Fruit fly (Drosophila melanogaster) whole organism, embryonic: Measurements from ENCODE around the gene CG42758.

Experiments
- B-H1 ChIP-seq: fragments of 200-800 bp; sonication (Bioruptor generic); IDR thresholded peaks from 3 replicates; pipeline ENCODE4 v1.3.6; 2022; ENCODE audit warnings: missing biosample characterization, missing genetic modification characterization
- CG11504 ChIP-seq: fragments of 200-800 bp; sonication (Bioruptor generic); optimal IDR thresholded peaks from 3 replicates; lab custom pipeline; 2019; ENCODE audit warnings: missing biosample characterization, mild to moderate bottlenecking, missing genetic modification characterization, moderate library complexity
- CG13624 ChIP-seq: fragments of 200-800 bp; sonication (Bioruptor generic); optimal IDR thresholded peaks from 2 replicates; lab custom pipeline; 2016; ENCODE audit warnings: missing biosample characterization, missing genetic modification characterization
- CG17186 ChIP-seq: fragments of 200-800 bp; sonication (Bioruptor generic); optimal IDR thresholded peaks from 3 replicates; lab custom pipeline; 2017; ENCODE audit warnings: missing biosample characterization, missing genetic modification reagents, missing genetic modification characterization
- CG7839 ChIP-seq: fragments of 200-800 bp; sonication (Bioruptor generic); optimal IDR thresholded peaks from 3 replicates; lab custom pipeline; 2018; ENCODE audit warnings: missing biosample characterization, mild to moderate bottlenecking, missing genetic modification characterization, moderate library complexity
- CG8089 ChIP-seq: fragments of 200-800 bp; sonication (Bioruptor generic); optimal IDR thresholded peaks from 3 replicates; lab custom pipeline; 2016; ENCODE audit warnings: missing biosample characterization, missing genetic modification characterization
- CG8478 ChIP-seq: fragments of >200 bp; optimal IDR thresholded peaks from 2 replicates; lab custom pipeline; 2018
- PHDP ChIP-seq: fragments of 200-800 bp; sonication (Bioruptor generic); optimal IDR thresholded peaks from 3 replicates; lab custom pipeline; 2018; ENCODE audit warnings: missing biosample characterization, mild to moderate bottlenecking, missing genetic modification characterization, moderate library complexity
- cad ChIP-seq: fragments of >200 bp; optimal IDR thresholded peaks from 2 replicates; lab custom pipeline; 2017; ENCODE audit warnings: missing biosample characterization, missing genetic modification characterization
- danr ChIP-seq: fragments of 200-800 bp; sonication (Bioruptor generic); IDR thresholded peaks from 2 replicates; pipeline ENCODE4 v1.3.6; 2022; ENCODE audit warnings: missing biosample characterization, missing genetic modification characterization
- gt ChIP-seq: fragments of 200-800 bp; sonication (Bioruptor generic); IDR thresholded peaks from 2 replicates; pipeline ENCODE4 v1.3.6; 2022; ENCODE audit warnings: missing biosample characterization, missing genetic modification characterization
- hth ChIP-seq: fragments of >200 bp; optimal IDR thresholded peaks from 2 replicates; lab custom pipeline; 2017; ENCODE audit warnings: inconsistent platforms
- sc ChIP-seq, 3 experiments: fragments of >200 bp in 2 of 3; fragments of 200-800 bp in 1 of 3; sonication (Bioruptor generic) in 1 of 3; optimal IDR thresholded peaks; 2 replicates in 2 of 3; 3 replicates in 1 of 3; lab custom pipeline; 2017; ENCODE audit warnings: mild to moderate bottlenecking in 1 of 3, missing biosample characterization in 1 of 3, missing genetic modification characterization in 1 of 3, missing genetic modification reagents in 1 of 3
- ttk ChIP-seq: fragments of 200-800 bp; sonication (Bioruptor generic); IDR thresholded peaks from 2 replicates; pipeline ENCODE4 v2.1.2; 2022; ENCODE audit warnings: missing biosample characterization, missing genetic modification characterization

DNA sequence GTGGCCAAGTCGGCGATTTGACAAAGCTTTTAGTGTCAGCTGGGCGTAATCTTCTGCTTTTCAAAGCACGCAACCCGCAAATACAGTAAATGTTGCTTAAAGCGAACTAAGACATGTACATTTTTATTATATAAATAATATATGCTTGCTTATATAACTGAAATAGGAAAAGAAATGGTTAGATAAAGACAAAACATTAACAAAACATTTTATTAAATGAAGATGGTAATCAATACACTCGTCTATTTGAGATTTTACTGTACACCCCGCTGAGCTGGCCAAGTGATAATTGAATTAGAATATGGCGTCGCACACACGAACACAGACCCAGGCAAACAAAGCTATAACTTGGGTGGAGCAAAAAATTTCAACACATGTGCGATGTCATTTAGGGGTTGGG, 7.4 kb downstream of the CG42758 start:
- TF ChIP-seq hth (lab: Kevin White, UChicago) (no peak), gt (GFP tag; lab: Robert Waterston, UW) (no peak), CG17186 (no peak), CG8089 (no peak), CG7839 (tag; lab: Kevin White, UChicago) (no peak), B-H1 (no peak), CG13624 (no peak), danr (GFP tag; lab: Robert Waterston, UW) (0 out of 2 replicates have a peak, but pooled peaks have one; percentile 35), cad (no peak), ttk (GFP tag; lab: Robert Waterston, UW) (no peak), sc (optimal IDR thresholded peaks at IDR 0.05; lab: Kevin White, UChicago) (no peak), sc (GFP tag; optimal IDR thresholded peaks at IDR 0.05; lab: Kevin White, UChicago) (no peak), CG8478 (lab: Kevin White, UChicago) (no peak), CG11504 (peak; percentile 65), PHDP (no peak)
